Worm (Caenorhabditis elegans): Measurements from ENCODE around the gene exl-1.
A peak's percentile ranks its signal among the peaks of the same experiment; 100 is the strongest.

exl-1 gene

ce11 chrII:14432100-14432499 is 18.8 kb upstream of the exl-1 start:
- TF ChIP-seq ces-1 (GFP tag; optimal IDR thresholded peaks at IDR 0.05) (peak; percentile 86), lin-13 (tag; optimal IDR thresholded peaks at IDR 0.05) (no peak), ceh-83 (GFP tag; optimal IDR thresholded peaks at IDR 0.05) (no peak), unc-62 (GFP tag; optimal IDR thresholded peaks at IDR 0.05) (no peak), lin-32 (GFP tag; optimal IDR thresholded peaks at IDR 0.05) (no peak), nhr-12 (tag; optimal IDR thresholded peaks at IDR 0.05) (no peak), nhr-237 (tag; optimal IDR thresholded peaks at IDR 0.05) (no peak)

- TF ChIP-seq nhr-2 (tag; optimal IDR thresholded peaks at IDR 0.05), result peak; percentile 82
- TF ChIP-seq lsy-2 (tag; optimal IDR thresholded peaks at IDR 0.05), result no peak
- no peak for TF ChIP-seq nhr-12 (tag; optimal IDR thresholded peaks at IDR 0.05)
- TF ChIP-seq zip-8 (tag; optimal IDR thresholded peaks at IDR 0.05), result peak; percentile 41
- no peak for TF ChIP-seq elt-1 (tag; optimal IDR thresholded peaks at IDR 0.05; ENCODE audit: borderline replicate concordance, insufficient read depth)
These were observed 15.6 kb upstream of the exl-1 start for ce11 chrII:14428834-14429233.

- no peak for TF ChIP-seq M03D4.4 (tag; optimal IDR thresholded peaks at IDR 0.05)
- TF ChIP-seq ces-1 (GFP tag; optimal IDR thresholded peaks at IDR 0.05), result peak; percentile 21
These were observed 14.4 kb upstream of the exl-1 start for ce11 chrII:14427714-14428113.

ce11 chrII:14424791-14425190 is 11.5 kb upstream of the exl-1 start, which contains the start of gene plx-2:
Gene plx-2, minus strand, starts transcription at chrII:14424891.
- TF ChIP-seq sptf-1 (tag; optimal IDR thresholded peaks at IDR 0.05), result no peak
- TF ChIP-seq cnd-1 (tag; optimal IDR thresholded peaks at IDR 0.05), result no peak
- TF ChIP-seq drap-1 (GFP tag; optimal IDR thresholded peaks at IDR 0.05), result no peak

ce11 chrII:14416988-14417387 is 3.7 kb upstream of the exl-1 start:
- TF ChIP-seq mab-5 (tag; optimal IDR thresholded peaks at IDR 0.05) (no peak), ces-1 (GFP tag; optimal IDR thresholded peaks at IDR 0.05) (peak; percentile 5)

- no peak for TF ChIP-seq snpc-4 (tag; optimal IDR thresholded peaks at IDR 0.05)
- TF ChIP-seq elt-1 (tag; optimal IDR thresholded peaks at IDR 0.05; ENCODE audit: borderline replicate concordance, insufficient read depth), result no peak
- no peak for TF ChIP-seq bed-3 (GFP tag; optimal IDR thresholded peaks at IDR 0.05)
- TF ChIP-seq ceh-39 (tag; optimal IDR thresholded peaks at IDR 0.05), result no peak
- TF ChIP-seq M03D4.4 (tag; optimal IDR thresholded peaks at IDR 0.05), result no peak
These were observed 2.2 kb upstream of the exl-1 start for ce11 chrII:14415427-14415826.

ce11 chrII:14413709-14414108 is 434 bp upstream of the exl-1 start:
- TF ChIP-seq drap-1 (GFP tag; optimal IDR thresholded peaks at IDR 0.05) (no peak), sptf-1 (tag; optimal IDR thresholded peaks at IDR 0.05) (no peak), nhr-28 (tag; optimal IDR thresholded peaks at IDR 0.05) (no peak)

- TF ChIP-seq pha-4 (tag; optimal IDR thresholded peaks at IDR 0.05) (no peak), lsy-2 (tag; optimal IDR thresholded peaks at IDR 0.05) (peak; percentile 79)
These were observed 2.5 kb downstream of the exl-1 start, which contains the start of gene dsb-2 for ce11 chrII:14410768-14411167. Gene dsb-2, plus strand, starts transcription at chrII:14411095.

ce11 chrII:14408312-14408711 is 5.0 kb downstream of the exl-1 start, which contains the start of gene F26H11.4:
Gene F26H11.4, plus strand, starts transcription at chrII:14408612.
- TF ChIP-seq unc-62 (GFP tag; optimal IDR thresholded peaks at IDR 0.05) (no peak), sptf-1 (tag; optimal IDR thresholded peaks at IDR 0.05) (no peak), elt-1 (tag; optimal IDR thresholded peaks at IDR 0.05; ENCODE audit: borderline replicate concordance, insufficient read depth) (no peak), nhr-12 (tag; optimal IDR thresholded peaks at IDR 0.05) (no peak)

Measured in whole organism, mixed stage, embryonic.